Worm (Caenorhabditis elegans): ENCODE results near the gene C03B1.9.

DNA sequence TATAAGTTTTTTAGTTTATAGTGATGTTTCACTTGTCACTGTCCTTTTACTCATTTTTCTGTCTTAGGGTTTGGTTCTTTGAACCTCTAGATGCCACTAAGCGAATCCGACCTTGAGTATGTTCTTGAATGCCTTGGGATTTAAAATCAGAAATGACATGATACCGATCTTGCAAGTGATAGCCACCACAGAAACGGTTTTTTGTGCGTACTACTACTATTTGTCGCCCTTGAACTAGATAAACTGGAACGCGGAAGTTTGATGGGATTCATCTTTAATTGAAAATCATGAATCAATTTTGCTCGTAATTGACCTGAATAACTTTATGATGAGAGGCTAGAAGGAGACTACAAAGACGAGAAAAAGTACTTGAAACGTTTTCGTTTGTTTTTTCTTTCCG, 28.1 kb downstream of the C03B1.9 start:
- TF ChIP-seq ceh-30 (tag; optimal IDR thresholded peaks at IDR 0.05) = no peak
- no peak for TF ChIP-seq hlh-30 (tag; optimal IDR thresholded peaks at IDR 0.05; ENCODE audit: insufficient read depth)
- TF ChIP-seq tbx-7 (tag; optimal IDR thresholded peaks at IDR 0.05) = no peak
- TF ChIP-seq mec-3 (tag; optimal IDR thresholded peaks at IDR 0.05; ENCODE audit: borderline replicate concordance) = no peak
- TF ChIP-seq fkh-10 (GFP tag; optimal IDR thresholded peaks at IDR 0.05) = no peak
- no peak for TF ChIP-seq nhr-11 (tag; optimal IDR thresholded peaks at IDR 0.05)
- TF ChIP-seq unc-55 (GFP tag; optimal IDR thresholded peaks at IDR 0.05) = no peak
- no peak for TF ChIP-seq ceh-6 (GFP tag; optimal IDR thresholded peaks at IDR 0.05)
- no peak for TF ChIP-seq ama-1 (optimal IDR thresholded peaks at IDR 0.05)
- TF ChIP-seq lin-11 (tag; optimal IDR thresholded peaks at IDR 0.05) = no peak
- no peak for TF ChIP-seq pha-4 (tag; optimal IDR thresholded peaks at IDR 0.05)
- TF ChIP-seq hlh-13 (GFP tag; optimal IDR thresholded peaks at IDR 0.05) = no peak

Data from whole organism, late embryonic.